Fruit fly (Drosophila melanogaster) whole organism, prepupa: ENCODE data around the gene Cyp4d21.

Experiments
- Blimp-1 ChIP-seq: fragments of 200-800 bp; sonication (Bioruptor generic); optimal IDR thresholded peaks from 3 replicates; lab custom pipeline; 2017; ENCODE audit warnings: missing biosample characterization, missing genetic modification characterization, mild to moderate bottlenecking, moderate library complexity, missing genetic modification reagents
- CG6808 ChIP-seq: fragments of 200-800 bp; sonication (Bioruptor generic); optimal IDR thresholded peaks from 3 replicates; lab custom pipeline; 2017; ENCODE audit warnings: missing biosample characterization, missing genetic modification characterization, mild to moderate bottlenecking, moderate library complexity, missing genetic modification reagents
- Hr4 ChIP-seq: fragments of 200-800 bp; sonication (Bioruptor generic); optimal IDR thresholded peaks from 3 replicates; lab custom pipeline; 2016; ENCODE audit warnings: missing biosample characterization, missing genetic modification characterization
- Lpt ChIP-seq: fragments of 200-800 bp; sonication (Bioruptor generic); optimal IDR thresholded peaks from 3 replicates; lab custom pipeline; 2016; ENCODE audit warnings: missing biosample characterization, missing genetic modification characterization
- Sox15 ChIP-seq: fragments of 200-800 bp; sonication (Bioruptor generic); optimal IDR thresholded peaks from 3 replicates; lab custom pipeline; 2016; ENCODE audit warnings: missing biosample characterization, missing genetic modification characterization

- no peak for TF ChIP-seq Sox15 (GFP tag; lab: Kevin White, UChicago)
- no peak for TF ChIP-seq CG6808 (GFP tag; lab: Kevin White, UChicago)
- no peak for TF ChIP-seq Hr4
- no peak for TF ChIP-seq Blimp-1 (GFP tag; lab: Kevin White, UChicago)
- TF ChIP-seq Lpt (GFP tag; lab: Kevin White, UChicago): no peak
These were observed 18.9 kb downstream of the Cyp4d21 start for dm6 chr2L:7624096-7624843.
